Fruit fly (Drosophila melanogaster) whole organism, embryonic: ENCODE measurements around the gene CG9662.

Experiments
- Abd-B ChIP-seq: fragments of 200-800 bp; sonication (Bioruptor generic); optimal IDR thresholded peaks from 2 replicates; lab custom pipeline; 2018; ENCODE audit warnings: missing biosample characterization, mild to moderate bottlenecking, missing genetic modification characterization, moderate library complexity
- Atf-2 ChIP-seq: fragments of 200-800 bp; sonication (Bioruptor generic); optimal IDR thresholded peaks from 2 replicates; lab custom pipeline; 2016; ENCODE audit warnings: missing biosample characterization, missing genetic modification characterization
- Atf6 ChIP-seq: fragments of 200-800 bp; sonication (Bioruptor generic); IDR thresholded peaks from 2 replicates; pipeline ENCODE4 v1.3.6; 2022; ENCODE audit warnings: missing biosample characterization, missing genetic modification characterization
- BtbVII ChIP-seq: fragments of 200-800 bp; sonication (Bioruptor generic); optimal IDR thresholded peaks from 3 replicates; lab custom pipeline; 2017; ENCODE audit warnings: missing biosample characterization, mild to moderate bottlenecking, missing genetic modification characterization
- CG10209 ChIP-seq: fragments of 200-800 bp; sonication (Bioruptor generic); optimal IDR thresholded peaks from 3 replicates; lab custom pipeline; 2017; ENCODE audit warnings: missing biosample characterization, mild to moderate bottlenecking, missing genetic modification characterization, missing genetic modification reagents
- CG10366 ChIP-seq: fragments of 200-800 bp; sonication (Bioruptor generic); IDR thresholded peaks from 2 replicates; pipeline ENCODE4 v1.3.6; 2022; ENCODE audit warnings: missing biosample characterization, missing genetic modification characterization
- CG10959 ChIP-seq: fragments of 200-800 bp; sonication (Bioruptor generic); IDR thresholded peaks from 2 replicates; pipeline ENCODE4 v1.3.6; 2022; ENCODE audit warnings: missing biosample characterization, missing genetic modification characterization
- CG13894 ChIP-seq: fragments of 200-800 bp; sonication (Bioruptor generic); optimal IDR thresholded peaks from 3 replicates; lab custom pipeline; 2018; ENCODE audit warnings: missing biosample characterization, mild to moderate bottlenecking, missing genetic modification characterization, moderate library complexity
- CG14050 ChIP-seq: fragments of 200-800 bp; sonication (Bioruptor generic); IDR thresholded peaks from 3 replicates; pipeline ENCODE4 v1.3.6; 2022; ENCODE audit warnings: missing biosample characterization, missing genetic modification characterization
- CG14667 ChIP-seq: fragments of 200-800 bp; sonication (Bioruptor generic); IDR thresholded peaks from 2 replicates; pipeline ENCODE4 v1.3.6; 2022; ENCODE audit warnings: missing biosample characterization, missing genetic modification characterization
- CG16863 ChIP-seq: fragments of 200-800 bp; sonication (Bioruptor generic); optimal IDR thresholded peaks from 3 replicates; lab custom pipeline; 2016; ENCODE audit warnings: missing biosample characterization, missing genetic modification characterization
- CG17328 ChIP-seq: fragments of 200-800 bp; sonication (Bioruptor generic); IDR thresholded peaks from 2 replicates; pipeline ENCODE4 v1.3.6; 2022; ENCODE audit warnings: missing biosample characterization, missing genetic modification characterization
- CG2199 ChIP-seq: fragments of 200-800 bp; sonication (Bioruptor generic); IDR thresholded peaks from 3 replicates; pipeline ENCODE4 v1.3.6; 2022; ENCODE audit warnings: missing biosample characterization, missing genetic modification characterization
- CG30020 ChIP-seq: fragments of 200-800 bp; optimal IDR thresholded peaks from 2 replicates; lab custom pipeline; 2019; ENCODE audit warnings: missing biosample characterization, mild to moderate bottlenecking, missing genetic modification characterization, moderate library complexity
- CG30403 ChIP-seq: fragments of 200-800 bp; sonication (Bioruptor generic); optimal IDR thresholded peaks from 3 replicates; lab custom pipeline; 2016; ENCODE audit warnings: missing biosample characterization, missing genetic modification characterization
- CG3065 ChIP-seq: fragments of 200-800 bp; sonication (Bioruptor generic); optimal IDR thresholded peaks from 2 replicates; lab custom pipeline; 2016; ENCODE audit warnings: missing biosample characterization, missing genetic modification characterization
- CG3281 ChIP-seq: fragments of 200-800 bp; sonication (Bioruptor generic); optimal IDR thresholded peaks from 3 replicates; lab custom pipeline; 2017; ENCODE audit warnings: missing biosample characterization, mild to moderate bottlenecking, missing genetic modification characterization
- CG34224 ChIP-seq: fragments of 200-800 bp; sonication (Bioruptor generic); IDR thresholded peaks from 3 replicates; pipeline ENCODE4 v1.3.6; 2022; ENCODE audit warnings: missing biosample characterization, missing genetic modification characterization; ENCODE audit not compliant: partially characterized antibody
- CG3847 ChIP-seq: fragments of 200-800 bp; sonication (Bioruptor generic); IDR thresholded peaks from 2 replicates; pipeline ENCODE4 v1.3.6; 2022; ENCODE audit warnings: missing biosample characterization, missing genetic modification characterization
- CG6854 ChIP-seq: fragments of 200-800 bp; sonication (Bioruptor generic); optimal IDR thresholded peaks from 3 replicates; lab custom pipeline; 2017; ENCODE audit warnings: missing biosample characterization, mild to moderate bottlenecking, missing genetic modification characterization
- CG7271 ChIP-seq: fragments of 200-800 bp; sonication (Bioruptor generic); optimal IDR thresholded peaks from 2 replicates; lab custom pipeline; 2018; ENCODE audit warnings: missing biosample characterization, mild to moderate bottlenecking, missing genetic modification characterization, moderate library complexity
- CG7372 ChIP-seq: fragments of 200-800 bp; sonication (Bioruptor generic); IDR thresholded peaks from 2 replicates; pipeline ENCODE4 v1.3.6; 2022; ENCODE audit warnings: missing biosample characterization, missing genetic modification characterization
- CG7556 ChIP-seq: fragments of 200-800 bp; sonication (Bioruptor generic); optimal IDR thresholded peaks from 2 replicates; lab custom pipeline; 2017; ENCODE audit warnings: missing biosample characterization, mild to moderate bottlenecking, missing genetic modification characterization
- CG8281 ChIP-seq: fragments of 200-800 bp; sonication (Bioruptor generic); optimal IDR thresholded peaks from 2 replicates; lab custom pipeline; 2018; ENCODE audit warnings: missing biosample characterization, mild to moderate bottlenecking, missing genetic modification characterization, moderate library complexity
- CG9727 ChIP-seq: fragments of 200-800 bp; sonication (Bioruptor generic); optimal IDR thresholded peaks from 3 replicates; lab custom pipeline; 2017; ENCODE audit warnings: missing biosample characterization, mild to moderate bottlenecking, missing genetic modification characterization
- D ChIP-seq, 2 experiments: fragments of 200-800 bp in 1 of 2; fragments of >200 bp in 1 of 2; sonication (Bioruptor generic) in 1 of 2; optimal IDR thresholded peaks; 2 replicates in 1 of 2; 3 replicates in 1 of 2; lab custom pipeline; 2017; ENCODE audit warnings: mild to moderate bottlenecking in 1 of 2, missing biosample characterization in 1 of 2, missing genetic modification characterization in 1 of 2, missing genetic modification reagents in 1 of 2
- Dfd ChIP-seq, 2 experiments: fragments of >200 bp; optimal IDR thresholded peaks; 2 replicates each; lab custom pipeline; 2017; ENCODE audit warnings: missing biosample characterization in 2 of 2, missing genetic modification characterization in 2 of 2
- Ets65A ChIP-seq: fragments of 200-800 bp; sonication (Bioruptor generic); peaks from one replicate; lab custom pipeline; 2016; ENCODE audit warnings: missing biosample characterization, missing genetic modification characterization
- Hr3 ChIP-seq: fragments of 200-800 bp; sonication (Bioruptor generic); optimal IDR thresholded peaks from 3 replicates; lab custom pipeline; 2016; ENCODE audit warnings: missing biosample characterization, missing genetic modification characterization
- Jarid2 ChIP-seq: fragments of 200-800 bp; sonication (Bioruptor generic); optimal IDR thresholded peaks from 3 replicates; lab custom pipeline; 2017; ENCODE audit warnings: mild to moderate bottlenecking, missing biosample characterization, missing genetic modification reagents, missing genetic modification characterization
- MESR4 ChIP-seq: fragments of 200-800 bp; sonication (Bioruptor generic); optimal IDR thresholded peaks from 2 replicates; lab custom pipeline; 2018; ENCODE audit warnings: missing biosample characterization, mild to moderate bottlenecking, missing genetic modification characterization, moderate library complexity
- Mad ChIP-seq: fragments of 200-800 bp; sonication (Bioruptor generic); optimal IDR thresholded peaks from 2 replicates; lab custom pipeline; 2016; ENCODE audit warnings: missing biosample characterization, missing genetic modification characterization
- Opbp ChIP-seq: fragments of 200-800 bp; sonication (Bioruptor generic); IDR thresholded peaks from 3 replicates; pipeline ENCODE4 v1.3.6; 2022; ENCODE audit warnings: missing biosample characterization, missing genetic modification characterization; ENCODE audit not compliant: partially characterized antibody
- Optix ChIP-seq: fragments of 200-800 bp; sonication (Bioruptor generic); IDR thresholded peaks from 3 replicates; pipeline ENCODE4 v1.3.6; 2022; ENCODE audit warnings: missing biosample characterization, missing genetic modification characterization
- Sox102F ChIP-seq: fragments of 200-800 bp; sonication (Bioruptor generic); optimal IDR thresholded peaks from 2 replicates; lab custom pipeline; 2018; ENCODE audit warnings: missing biosample characterization, mild to moderate bottlenecking, missing genetic modification characterization, moderate library complexity
- Tbp ChIP-seq: fragments of >200 bp; optimal IDR thresholded peaks from 2 replicates; lab custom pipeline; 2018; ENCODE audit warnings: missing biosample characterization, missing genetic modification characterization
- Xbp1 ChIP-seq: fragments of 200-800 bp; sonication (Bioruptor generic); optimal IDR thresholded peaks from 3 replicates; lab custom pipeline; 2016; ENCODE audit warnings: missing biosample characterization, mild to moderate bottlenecking, missing genetic modification characterization
- Xrp1 ChIP-seq: fragments of 200-800 bp; sonication (Bioruptor generic); IDR thresholded peaks from 2 replicates; pipeline ENCODE4 v1.3.6; 2022; ENCODE audit warnings: missing biosample characterization, missing genetic modification characterization
- ac ChIP-seq: fragments of 200-800 bp; sonication (Bioruptor generic); optimal IDR thresholded peaks from 3 replicates; lab custom pipeline; 2017; ENCODE audit warnings: missing biosample characterization, mild to moderate bottlenecking, missing genetic modification characterization
- bab2 ChIP-seq: fragments of 200-800 bp; sonication (Bioruptor generic); optimal IDR thresholded peaks from 2 replicates; lab custom pipeline; 2016; ENCODE audit warnings: missing biosample characterization, missing genetic modification characterization
- bsh ChIP-seq, 2 experiments: fragments of 200-800 bp; sonication (Bioruptor generic); optimal IDR thresholded peaks; 2 replicates each; lab custom pipeline; 2017 to 2018; ENCODE audit warnings: mild to moderate bottlenecking in 2 of 2, missing biosample characterization in 2 of 2, missing genetic modification characterization in 2 of 2, moderate library complexity in 1 of 2
- dan ChIP-seq: fragments of 200-800 bp; sonication (Bioruptor generic); IDR thresholded peaks from 2 replicates; pipeline ENCODE4 v1.3.6; 2022; ENCODE audit warnings: missing biosample characterization, missing genetic modification characterization
- dati ChIP-seq: fragments of 200-800 bp; sonication (Bioruptor generic); IDR thresholded peaks from 2 replicates; pipeline ENCODE4 v1.3.6; 2022; ENCODE audit warnings: missing biosample characterization, missing genetic modification characterization
- dimm ChIP-seq: fragments of 200-800 bp; sonication (Bioruptor generic); IDR thresholded peaks from 2 replicates; pipeline ENCODE4 v1.3.6; 2022; ENCODE audit warnings: missing biosample characterization, missing genetic modification characterization
- disco-r ChIP-seq: fragments of 200-800 bp; sonication (Bioruptor generic); optimal IDR thresholded peaks from 2 replicates; lab custom pipeline; 2016; ENCODE audit warnings: missing biosample characterization, missing genetic modification characterization
- fd102C ChIP-seq: fragments of 200-800 bp; sonication (Bioruptor generic); optimal IDR thresholded peaks from 2 replicates; lab custom pipeline; 2018; ENCODE audit warnings: missing biosample characterization, mild to moderate bottlenecking, missing genetic modification characterization, moderate library complexity
- hbn ChIP-seq: fragments of 200-800 bp; sonication (Bioruptor generic); IDR thresholded peaks from 2 replicates; pipeline ENCODE4 v1.3.6; 2022; ENCODE audit warnings: missing biosample characterization, missing genetic modification characterization; ENCODE audit not compliant: partially characterized antibody
- jigr1 ChIP-seq: fragments of 200-800 bp; sonication (Bioruptor generic); IDR thresholded peaks from 3 replicates; pipeline ENCODE4 v1.3.6; 2022; ENCODE audit warnings: missing biosample characterization, missing genetic modification characterization
- nerfin-1 ChIP-seq: fragments of 200-800 bp; sonication (Bioruptor generic); optimal IDR thresholded peaks from 3 replicates; lab custom pipeline; 2019; ENCODE audit warnings: missing biosample characterization, mild to moderate bottlenecking, missing genetic modification characterization, moderate library complexity
- onecut ChIP-seq: fragments of 200-800 bp; sonication (Bioruptor generic); IDR thresholded peaks from 2 replicates; pipeline ENCODE4 v1.3.6; 2022; ENCODE audit warnings: missing biosample characterization, missing genetic modification characterization
- zfh1 ChIP-seq: fragments of 200-800 bp; sonication (Bioruptor generic); IDR thresholded peaks from 3 replicates; pipeline ENCODE4 v1.3.6; 2022; ENCODE audit warnings: missing biosample characterization, missing genetic modification characterization

CG9662 gene

dm6 chr2L:3373242-3373641 lies 3.3 kb downstream of the CG9662 start, which contains the start of gene GramD1B (continued):
- no peak for TF ChIP-seq dati (GFP tag; lab: Robert Waterston, UW)
- TF ChIP-seq CG7271 (tag; lab: Kevin White, UChicago) = no peak
- no peak for TF ChIP-seq CG7372 (GFP tag; lab: Robert Waterston, UW)
- TF ChIP-seq Xrp1 = no peak; the same call in 1 of the 2 replicates
- TF ChIP-seq Atf-2 = no peak
- no peak for TF ChIP-seq dan
- no peak for TF ChIP-seq CG17328 (GFP tag; lab: Robert Waterston, UW)
- peak; percentile 2 for TF ChIP-seq CG30403 (GFP tag; lab: Kevin White, UChicago)
- TF ChIP-seq D (optimal IDR thresholded peaks at IDR 0.05; lab: Kevin White, UChicago) = no peak
- TF ChIP-seq D (GFP tag; optimal IDR thresholded peaks at IDR 0.05; lab: Kevin White, UChicago) = no peak
- no peak for TF ChIP-seq dimm (GFP tag; lab: Robert Waterston, UW)
- TF ChIP-seq nerfin-1 = no peak
- no peak for TF ChIP-seq BtbVII (GFP tag; lab: Kevin White, UChicago)
- no peak for TF ChIP-seq CG10209 (GFP tag; lab: Kevin White, UChicago)
- TF ChIP-seq CG14667 = no peak
- TF ChIP-seq Jarid2 (GFP tag; lab: Kevin White, UChicago) = no peak
- TF ChIP-seq jigr1 (GFP tag; lab: Robert Waterston, UW) = no peak
- no peak for TF ChIP-seq disco-r (GFP tag; lab: Kevin White, UChicago)
- no peak for TF ChIP-seq bab2 (GFP tag; lab: Kevin White, UChicago)
- no peak for TF ChIP-seq CG3281 (GFP tag; lab: Kevin White, UChicago)
- no peak for TF ChIP-seq CG3065 (GFP tag; lab: Kevin White, UChicago)
- TF ChIP-seq CG10366 (GFP tag; lab: Robert Waterston, UW) = no peak
- TF ChIP-seq CG2199 (GFP tag; lab: Robert Waterston, UW) = no peak
- no peak for TF ChIP-seq Dfd (GFP tag; optimal IDR thresholded peaks at IDR 0.05; lab: Kevin White, UChicago)
- no peak for TF ChIP-seq Atf6 (GFP tag; lab: Robert Waterston, UW)
- peak; percentile 29; the same call in 1 of the 2 replicates for TF ChIP-seq hbn (GFP tag; lab: Robert Waterston, UW)
- no peak for TF ChIP-seq CG9727 (GFP tag; lab: Kevin White, UChicago)
- TF ChIP-seq CG8281 = no peak
- TF ChIP-seq CG7556 (GFP tag; lab: Kevin White, UChicago) = no peak
- TF ChIP-seq fd102C (GFP tag; lab: Kevin White, UChicago) = no peak
- TF ChIP-seq bsh (GFP tag; optimal IDR thresholded peaks at IDR 0.05; lab: Kevin White, UChicago) = no peak
- TF ChIP-seq Tbp (GFP tag; lab: Kevin White, UChicago) = no peak
- peak; percentile 89 for TF ChIP-seq MESR4 (GFP tag; lab: Kevin White, UChicago)
- TF ChIP-seq CG3847 (GFP tag; lab: Robert Waterston, UW) = peak; percentile 78
- no peak for TF ChIP-seq Optix (GFP tag; lab: Robert Waterston, UW)
- TF ChIP-seq onecut (GFP tag; lab: Robert Waterston, UW) = no peak
- no peak for TF ChIP-seq CG10959 (GFP tag; lab: Robert Waterston, UW)
- TF ChIP-seq ac (GFP tag; lab: Kevin White, UChicago) = no peak
- TF ChIP-seq Xbp1 (GFP tag; lab: Kevin White, UChicago) = no peak
- TF ChIP-seq CG16863 = no peak
- TF ChIP-seq Opbp (GFP tag; lab: Robert Waterston, UW) = peak; percentile 44; the same call in 1 of the 3 replicates
- TF ChIP-seq Mad (GFP tag; lab: Kevin White, UChicago) = no peak
- TF ChIP-seq CG6854 (GFP tag; lab: Kevin White, UChicago) = no peak
- TF ChIP-seq zfh1 = no peak
- TF ChIP-seq CG30020 (tag; lab: Kevin White, UChicago) = peak; percentile 11
- TF ChIP-seq CG14050 (GFP tag; lab: Robert Waterston, UW) = 0 out of 3 replicates have a peak, but pooled peaks have one; percentile 22
- no peak for TF ChIP-seq Abd-B (GFP tag; lab: Kevin White, UChicago)
- 0 out of 3 replicates have a peak, but pooled peaks have one; percentile 11 for TF ChIP-seq CG34224 (GFP tag; lab: Robert Waterston, UW)
- TF ChIP-seq CG13894 (tag; lab: Kevin White, UChicago) = no peak
- no peak for TF ChIP-seq Ets65A
- TF ChIP-seq Sox102F (GFP tag; lab: Kevin White, UChicago) = no peak
- no peak for TF ChIP-seq Hr3 (GFP tag; lab: Kevin White, UChicago)
